Worm (Caenorhabditis elegans): ENCODE measurements around the gene C47G2.4.

DNA sequence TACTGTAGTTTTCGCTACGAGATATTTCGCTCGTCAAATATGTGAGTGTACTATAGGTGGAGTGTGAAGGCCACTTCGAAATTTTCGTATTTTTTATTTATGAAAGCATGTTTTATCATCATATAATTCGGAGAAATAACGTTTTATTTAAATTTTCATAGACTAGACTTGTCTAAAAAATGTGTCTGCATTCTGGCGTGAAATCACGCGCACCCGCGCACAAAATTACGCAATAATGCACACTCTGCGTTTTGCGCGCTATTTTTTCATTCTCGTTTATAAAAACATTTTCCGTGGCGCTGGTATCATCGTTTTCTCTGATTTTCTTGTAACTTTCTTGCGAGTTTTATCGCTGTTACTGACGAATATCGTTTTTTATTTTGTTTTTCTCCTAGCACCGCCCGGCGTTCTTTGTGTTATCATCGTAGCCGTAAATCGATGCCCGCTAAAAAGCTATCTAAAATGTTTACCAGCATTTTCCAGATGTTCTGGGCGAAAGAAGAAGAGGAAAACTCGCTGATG is 3.9 kb upstream of the C47G2.4 start, which contains the start of gene saps-1:
- TF ChIP-seq med-1 (GFP tag; optimal IDR thresholded peaks at IDR 0.05; ENCODE audit: insufficient read depth) (no peak), tab-1 (GFP tag; IDR thresholded peaks at IDR 0.05) (no peak), T22C8.4 (GFP tag; IDR thresholded peaks at IDR 0.05) (no peak), ztf-23 (GFP tag; IDR thresholded peaks at IDR 0.05) (no peak), klf-2 (GFP tag; conservative IDR thresholded peaks at IDR 0.05) (no peak), ztf-29 (GFP tag; IDR thresholded peaks at IDR 0.05) (no peak), cog-1 (tag; optimal IDR thresholded peaks at IDR 0.05) (no peak), ref-1 (GFP tag; conservative IDR thresholded peaks at IDR 0.05) (no peak)
